Worm (Caenorhabditis elegans) whole organism, L1 larva: Measurements from ENCODE around the gene C29E4.15.

Experiments used
- F16B12.6 ChIP-seq: fragments of 150-350 bp; optimal IDR thresholded peaks from 2 replicates; lab custom pipeline; 2014; ENCODE audit warnings: missing biosample characterization, missing genetic modification characterization
- fkh-10 ChIP-seq: sonication (generic microtip); optimal IDR thresholded peaks from 2 replicates; lab custom pipeline; 2017; ENCODE audit warnings: missing biosample characterization, missing genetic modification reagents, missing genetic modification characterization
- pqm-1 ChIP-seq: sonication (generic microtip); optimal IDR thresholded peaks from 3 replicates; lab custom pipeline; 2017; ENCODE audit warnings: missing biosample characterization, missing genetic modification characterization
- unc-62 ChIP-seq: fragments of 150-350 bp; optimal IDR thresholded peaks from 2 replicates; lab custom pipeline; 2014; ENCODE audit warnings: missing biosample characterization, missing genetic modification reagents, missing genetic modification characterization

DNA sequence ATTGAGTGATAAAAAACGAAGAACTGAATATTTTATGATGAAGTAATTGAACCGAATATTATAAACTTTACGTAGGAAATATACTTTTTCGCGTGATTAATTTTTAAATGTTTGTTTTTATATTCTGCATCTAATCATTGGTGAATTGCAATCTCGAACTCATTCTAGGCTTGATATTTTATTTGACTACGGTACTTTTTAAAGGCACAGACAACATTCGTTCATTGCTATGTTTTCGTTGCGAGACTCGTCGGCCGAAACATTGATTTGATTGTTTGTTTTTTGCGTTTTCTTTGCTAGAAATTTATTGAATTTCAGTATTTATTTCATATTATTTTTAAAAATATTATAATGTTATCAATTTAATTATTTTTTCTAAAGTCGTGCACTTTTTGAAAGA is 25.4 kb downstream of the C29E4.15 start, which contains the start of gene C06G4.4:
- TF ChIP-seq pqm-1 (tag; lab: Kevin White, UChicago) (no peak), unc-62 (GFP tag; lab: Kevin White, UChicago) (no peak), F16B12.6 (tag; lab: Kevin White, UChicago) (no peak), fkh-10 (GFP tag; lab: Kevin White, UChicago) (no peak)
